Fruit fly (Drosophila melanogaster): ENCODE data around the gene Psa.

Gene Psa

DNA sequence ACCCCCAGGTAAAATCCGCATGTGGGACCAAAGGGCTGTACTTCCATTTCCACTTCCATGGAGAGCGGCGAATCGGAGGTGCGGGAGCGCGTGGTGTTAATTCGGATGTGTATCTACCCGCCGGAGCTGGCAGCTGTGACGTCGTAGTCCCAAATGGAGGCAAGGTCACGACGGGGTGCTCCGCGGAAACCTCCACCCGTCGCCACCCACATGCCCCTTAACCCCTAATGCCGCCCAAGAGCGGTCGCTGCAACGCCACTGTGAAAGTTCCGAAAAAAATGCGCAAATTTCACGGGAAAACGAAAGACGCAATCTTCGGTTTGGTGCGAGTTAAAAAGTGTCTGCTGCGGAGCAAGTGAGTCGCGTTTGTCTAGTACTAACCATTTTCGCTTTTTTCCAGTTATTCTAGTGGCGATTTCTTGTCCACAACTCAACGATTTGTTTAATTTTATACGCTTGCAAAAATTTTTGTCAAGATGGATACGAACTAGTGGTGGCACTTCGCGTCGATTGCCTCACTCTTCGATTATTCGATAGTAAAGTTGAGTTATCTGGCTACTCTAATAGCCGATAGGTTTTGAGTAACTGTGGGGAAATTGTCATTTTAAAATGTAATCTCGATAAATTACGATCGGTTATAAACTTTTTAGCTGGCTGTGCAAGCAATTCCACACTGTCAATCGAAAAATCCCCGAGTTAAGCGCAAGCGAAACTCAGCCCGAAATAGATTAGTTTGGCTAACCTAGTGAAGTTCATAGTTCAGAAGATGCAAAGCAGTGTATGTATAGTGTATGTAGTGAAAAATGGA, at the start of gene Psa, which contains the start of gene hfp:
TSS of gene Psa (plus strand) at position 758 of the 808 bp plus-strand sequence.
TSS of gene hfp (minus strand) at position 505 of the 808 bp plus-strand sequence.
- no peak for TF ChIP-seq CG32121 (GFP tag; IDR thresholded peaks at IDR 0.05)
- no peak for TF ChIP-seq D1 (tag; optimal IDR thresholded peaks at IDR 0.05)
- TF ChIP-seq CG9948 (tag; optimal IDR thresholded peaks at IDR 0.05) = no peak
- no peak for TF ChIP-seq Snoo (tag; optimal IDR thresholded peaks at IDR 0.05)
- no peak for TF ChIP-seq EcR (GFP tag; optimal IDR thresholded peaks at IDR 0.05)
- TF ChIP-seq CG4496 (GFP tag; IDR thresholded peaks at IDR 0.05) = no peak
- TF ChIP-seq Pif1A (GFP tag; optimal IDR thresholded peaks at IDR 0.05) = no peak
- TF ChIP-seq CG10348 (GFP tag; IDR thresholded peaks at IDR 0.05) = no peak
- no peak for TF ChIP-seq CG14655 (GFP tag; optimal IDR thresholded peaks at IDR 0.05)

DNA sequence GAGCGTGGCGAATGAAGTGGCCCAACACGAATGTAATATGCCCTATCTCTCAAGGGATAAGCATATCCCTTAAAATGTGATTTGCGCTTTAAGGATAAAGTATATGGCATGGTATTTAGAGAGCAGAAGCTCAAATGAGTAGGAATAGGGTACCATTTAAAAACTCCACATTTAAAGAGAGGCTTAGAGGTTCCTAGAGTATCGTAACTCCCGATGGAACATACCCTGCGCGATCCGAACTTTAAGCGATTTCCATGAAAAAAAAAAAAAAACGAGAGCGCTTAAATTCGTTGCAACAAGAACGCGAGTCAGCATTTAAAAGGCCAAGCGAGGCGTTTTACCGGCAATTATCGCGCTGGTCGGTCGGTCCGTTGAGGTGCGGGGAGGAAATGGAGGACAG, 45.4 kb upstream of the Psa start:
- TF ChIP-seq Pif1B (GFP tag; optimal IDR thresholded peaks at IDR 0.05) = peak; percentile 35
- TF ChIP-seq Snoo (tag; optimal IDR thresholded peaks at IDR 0.05) = peak; percentile 24
- peak; percentile 15 for TF ChIP-seq CG13204 (GFP tag; optimal IDR thresholded peaks at IDR 0.05)
- no peak for TF ChIP-seq CG4496 (GFP tag; IDR thresholded peaks at IDR 0.05)
- TF ChIP-seq gl (tag; optimal IDR thresholded peaks at IDR 0.05) = no peak
- TF ChIP-seq Pif1A (GFP tag; optimal IDR thresholded peaks at IDR 0.05) = peak; percentile 31
- no peak for TF ChIP-seq CG10348 (GFP tag; IDR thresholded peaks at IDR 0.05)
- TF ChIP-seq CG14655 (GFP tag; optimal IDR thresholded peaks at IDR 0.05) = no peak
- TF ChIP-seq CG32121 (GFP tag; IDR thresholded peaks at IDR 0.05) = no peak

DNA sequence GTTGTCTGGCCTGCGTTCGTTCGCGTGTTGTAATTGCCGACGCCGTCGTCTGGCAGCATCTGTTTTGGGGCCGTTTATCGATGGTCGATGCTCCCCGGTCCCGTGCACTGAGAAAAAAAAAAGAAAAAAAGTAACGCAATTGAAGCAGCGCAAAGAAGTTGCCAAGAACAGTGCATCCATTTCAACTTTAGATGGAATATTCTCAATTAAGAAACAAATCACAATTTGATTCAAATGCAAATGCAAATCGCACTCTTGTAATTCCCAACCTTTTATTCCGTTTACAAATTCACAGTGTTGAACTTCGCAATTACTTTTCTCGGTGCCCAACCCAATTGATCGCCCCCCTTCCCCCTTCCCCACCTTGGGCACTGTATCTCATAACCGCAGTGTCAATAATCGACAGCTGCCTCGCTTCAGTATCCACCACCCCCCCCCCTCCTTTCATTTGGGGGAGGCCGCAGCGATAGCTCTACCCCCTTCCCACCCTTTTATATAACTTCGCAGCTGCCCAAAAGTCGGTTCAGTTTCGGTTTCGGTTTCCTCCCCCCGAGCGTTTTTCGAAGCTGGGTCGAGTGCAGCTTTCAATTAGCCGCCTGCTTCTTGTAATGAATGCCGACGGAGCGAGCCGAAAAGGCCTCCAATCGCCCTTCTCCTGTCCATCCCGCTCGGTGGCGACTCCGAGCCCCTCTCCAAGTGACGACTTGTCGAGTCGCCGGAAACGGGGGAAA, 44.5 kb upstream of the Psa start:
- TF ChIP-seq Pif1B (GFP tag; optimal IDR thresholded peaks at IDR 0.05) (no peak), Snoo (tag; optimal IDR thresholded peaks at IDR 0.05) (peak; percentile 74), CG8159 (tag; optimal IDR thresholded peaks at IDR 0.05) (peak; percentile 18), CG9948 (tag; optimal IDR thresholded peaks at IDR 0.05) (peak; percentile 6), CG17806 (tag; optimal IDR thresholded peaks at IDR 0.05) (no peak), EcR (GFP tag; optimal IDR thresholded peaks at IDR 0.05) (peak; percentile 21)

DNA sequence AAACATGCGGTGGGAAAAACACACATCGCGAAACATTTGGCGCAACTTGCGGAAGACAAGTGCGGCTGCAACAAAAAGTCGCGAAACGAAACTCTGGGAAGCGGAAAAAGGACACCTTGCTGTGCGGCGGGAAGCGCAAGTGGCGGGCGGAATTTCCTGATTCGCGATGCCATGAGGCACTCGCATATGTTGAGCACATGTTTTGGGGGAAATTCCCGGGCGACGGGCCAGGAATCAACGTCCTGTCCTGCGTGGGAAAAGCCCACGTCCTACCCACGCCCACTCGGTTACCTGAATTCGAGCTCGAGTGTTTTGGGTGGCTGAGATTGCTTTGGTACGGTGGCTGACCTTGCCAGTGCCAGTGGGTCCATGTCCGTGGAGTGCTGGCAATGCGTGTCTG, 40.8 kb upstream of the Psa start:
- TF ChIP-seq Pif1A (GFP tag; optimal IDR thresholded peaks at IDR 0.05) (no peak), CG15710 (tag; optimal IDR thresholded peaks at IDR 0.05) (no peak), CG34367 (tag; optimal IDR thresholded peaks at IDR 0.05) (no peak), CG12605 (GFP tag; IDR thresholded peaks at IDR 0.05) (no peak), CG32121 (GFP tag; IDR thresholded peaks at IDR 0.05) (no peak), CG4496 (GFP tag; IDR thresholded peaks at IDR 0.05) (no peak), CG13204 (GFP tag; optimal IDR thresholded peaks at IDR 0.05) (no peak), CG9948 (tag; optimal IDR thresholded peaks at IDR 0.05) (no peak), Snoo (tag; optimal IDR thresholded peaks at IDR 0.05) (no peak)

- peak; percentile 5 for TF ChIP-seq CG8159 (tag; optimal IDR thresholded peaks at IDR 0.05)
- peak; percentile 42 for TF ChIP-seq CG12605 (GFP tag; IDR thresholded peaks at IDR 0.05)
- TF ChIP-seq rn (GFP tag; IDR thresholded peaks at IDR 0.05) = no peak
- TF ChIP-seq fd96Ca (GFP tag; IDR thresholded peaks at IDR 0.05) = peak; percentile 40; the same call in 1 of the 3 replicates
- TF ChIP-seq CG32121 (GFP tag; IDR thresholded peaks at IDR 0.05) = no peak; the same call in 1 of the 2 replicates
- peak; percentile 19 for TF ChIP-seq EcR (GFP tag; optimal IDR thresholded peaks at IDR 0.05)
- TF ChIP-seq CG8301 (tag; optimal IDR thresholded peaks at IDR 0.05) = no peak
- peak; percentile 66; the same call in 2 of the 3 replicates for TF ChIP-seq CG4496 (GFP tag; IDR thresholded peaks at IDR 0.05)
- TF ChIP-seq Snoo (tag; optimal IDR thresholded peaks at IDR 0.05) = peak; percentile 12
- TF ChIP-seq CG9948 (tag; optimal IDR thresholded peaks at IDR 0.05) = no peak
- peak; percentile 64 for TF ChIP-seq CG13204 (GFP tag; optimal IDR thresholded peaks at IDR 0.05)
- TF ChIP-seq CG34367 (tag; optimal IDR thresholded peaks at IDR 0.05) = peak; percentile 16
- TF ChIP-seq CG14655 (GFP tag; optimal IDR thresholded peaks at IDR 0.05) = no peak
- TF ChIP-seq Ets98B (GFP tag; IDR thresholded peaks at IDR 0.05) = peak; percentile 51; the same call in 1 of the 2 replicates
- TF ChIP-seq CG17806 (tag; optimal IDR thresholded peaks at IDR 0.05) = peak; percentile 1
- peak; percentile 27 for TF ChIP-seq gl (tag; optimal IDR thresholded peaks at IDR 0.05)
Measured at dm6 chr3L:1463547-1463946, 39.1 kb upstream of the Psa start, which contains the start of gene rho. rho (plus strand) TSS chr3L:1463811.

DNA sequence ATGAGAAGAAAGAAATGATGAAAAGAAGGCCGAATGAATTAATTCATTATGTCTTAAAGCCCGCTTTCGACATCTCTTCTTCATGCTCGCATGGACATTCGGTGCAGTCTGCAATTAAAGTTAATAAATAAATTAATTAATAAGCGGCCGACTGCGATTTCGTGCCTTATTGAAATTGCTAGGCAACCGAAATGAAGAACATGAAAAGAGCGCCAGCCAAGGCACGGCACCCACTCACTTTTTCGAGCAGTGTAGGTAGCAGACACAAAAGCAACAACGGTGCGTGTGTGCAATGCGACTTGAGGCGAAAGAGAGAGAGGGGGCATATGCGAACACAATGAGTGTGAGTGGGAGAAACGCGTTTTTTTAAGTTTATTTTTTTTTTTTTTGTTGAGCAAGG, 38.2 kb upstream of the Psa start:
- TF ChIP-seq Pif1B (GFP tag; optimal IDR thresholded peaks at IDR 0.05) (peak; percentile 63), CG9948 (tag; optimal IDR thresholded peaks at IDR 0.05) (peak; percentile 27), CG10348 (GFP tag; IDR thresholded peaks at IDR 0.05) (0 out of 2 replicates have a peak, but pooled peaks have one; percentile 49), EcR (GFP tag; optimal IDR thresholded peaks at IDR 0.05) (no peak), CG12605 (GFP tag; IDR thresholded peaks at IDR 0.05) (peak; percentile 16; the same call in 1 of the 2 replicates), gl (tag; optimal IDR thresholded peaks at IDR 0.05) (no peak), CG8159 (tag; optimal IDR thresholded peaks at IDR 0.05) (peak; percentile 38), Snoo (tag; optimal IDR thresholded peaks at IDR 0.05) (peak; percentile 15), fd96Ca (GFP tag; IDR thresholded peaks at IDR 0.05) (peak; percentile 72; the same call in 2 of the 3 replicates), D1 (tag; optimal IDR thresholded peaks at IDR 0.05) (no peak), CG34367 (tag; optimal IDR thresholded peaks at IDR 0.05) (peak; percentile 19), CG14655 (GFP tag; optimal IDR thresholded peaks at IDR 0.05) (peak; percentile 56), CG13204 (GFP tag; optimal IDR thresholded peaks at IDR 0.05) (no peak), CG4496 (GFP tag; IDR thresholded peaks at IDR 0.05) (peak; percentile 77), CG15710 (tag; optimal IDR thresholded peaks at IDR 0.05) (peak; percentile 31), rn (GFP tag; IDR thresholded peaks at IDR 0.05) (peak; percentile 6; the same call in 1 of the 2 replicates), Pif1A (GFP tag; optimal IDR thresholded peaks at IDR 0.05) (peak; percentile 53), CG17806 (tag; optimal IDR thresholded peaks at IDR 0.05) (peak; percentile 28), CG8301 (tag; optimal IDR thresholded peaks at IDR 0.05) (peak; percentile 20), Ets98B (GFP tag; IDR thresholded peaks at IDR 0.05) (peak; percentile 43), CG32121 (GFP tag; IDR thresholded peaks at IDR 0.05) (peak; percentile 65)
